Worm (Caenorhabditis elegans): ENCODE data around the gene W03G11.2.

DNA sequence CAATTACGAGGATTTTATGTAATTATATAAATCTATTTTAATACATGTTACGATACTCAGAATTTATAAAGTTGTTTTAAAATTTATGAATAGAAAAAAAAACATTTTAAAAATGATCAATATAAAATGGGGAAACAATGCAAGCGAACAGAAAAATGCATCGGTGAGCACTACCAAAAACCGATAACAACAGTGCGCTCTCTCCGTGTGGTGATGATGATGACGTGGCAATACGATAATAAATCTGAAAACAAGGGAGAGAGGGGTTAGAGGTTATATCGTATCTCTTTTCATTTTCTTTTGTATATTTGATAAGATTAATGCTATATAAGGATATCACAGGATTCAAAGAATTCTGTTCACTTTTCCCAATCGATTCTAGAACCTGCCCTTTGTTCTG, 37.5 kb upstream of the W03G11.2 start:
- TF ChIP-seq him-1 (tag; optimal IDR thresholded peaks at IDR 0.05) (no peak), dao-5 (tag; optimal IDR thresholded peaks at IDR 0.05) (no peak), W03F9.2 (tag; optimal IDR thresholded peaks at IDR 0.05) (no peak)
